Fruit fly (Drosophila melanogaster): ENCODE measurements around the gene CG42788.

The CG42788 gene

dm6 chr3R:15148562-15148961, 16.8 kb upstream of the CG42788 start:
- TF ChIP-seq eg (GFP tag; IDR thresholded peaks at IDR 0.05) (no peak), dsx (GFP tag; optimal IDR thresholded peaks at IDR 0.05; ENCODE audit: poor library complexity, severe bottlenecking) (no peak), CG9139 (GFP tag; optimal IDR thresholded peaks at IDR 0.05) (no peak), Blimp-1 (GFP tag; optimal IDR thresholded peaks at IDR 0.05) (no peak)

dm6 chr3R:15147872-15148444, 16.2 kb upstream of the CG42788 start:
- peak; percentile 37 for TF ChIP-seq Eip78C (GFP tag)
- no peak for TF ChIP-seq fkh (GFP tag; optimal IDR thresholded peaks at IDR 0.05)

- no peak for TF ChIP-seq CG11902 (GFP tag; optimal IDR thresholded peaks at IDR 0.05)
- TF ChIP-seq CG10669 (GFP tag; optimal IDR thresholded peaks at IDR 0.05): peak; percentile 56
- TF ChIP-seq Eip78C (GFP tag): peak; percentile 55
- TF ChIP-seq CG8319 (GFP tag; optimal IDR thresholded peaks at IDR 0.05): no peak
- peak; percentile 53 for TF ChIP-seq Sox14 (GFP tag; optimal IDR thresholded peaks at IDR 0.05)
- peak; percentile 24 for TF ChIP-seq CG7368 (GFP tag; optimal IDR thresholded peaks at IDR 0.05)
- TF ChIP-seq Hr39 (GFP tag; optimal IDR thresholded peaks at IDR 0.05): no peak
- no peak for TF ChIP-seq acj6 (GFP tag; optimal IDR thresholded peaks at IDR 0.05)
- peak; percentile 55 for TF ChIP-seq spab (GFP tag; optimal IDR thresholded peaks at IDR 0.05)
- TF ChIP-seq achi (GFP tag; optimal IDR thresholded peaks at IDR 0.05): peak; percentile 22
- TF ChIP-seq CG6808 (GFP tag; optimal IDR thresholded peaks at IDR 0.05): peak; percentile 59
- peak; percentile 61 for TF ChIP-seq vri (GFP tag; optimal IDR thresholded peaks at IDR 0.05)
- TF ChIP-seq Hr38 (GFP tag; optimal IDR thresholded peaks at IDR 0.05): no peak
- TF ChIP-seq CG3919 (GFP tag; optimal IDR thresholded peaks at IDR 0.05): peak; percentile 49
- TF ChIP-seq CG6854 (GFP tag; optimal IDR thresholded peaks at IDR 0.05): peak; percentile 62
- TF ChIP-seq Ets96B (tag; optimal IDR thresholded peaks at IDR 0.05): peak; percentile 65
- no peak for TF ChIP-seq Ets21C (GFP tag; optimal IDR thresholded peaks at IDR 0.05)
- peak; percentile 80 for TF ChIP-seq CG6276 (GFP tag; optimal IDR thresholded peaks at IDR 0.05)
- no peak for TF ChIP-seq Sox15 (GFP tag; optimal IDR thresholded peaks at IDR 0.05)
- TF ChIP-seq ss (GFP tag; optimal IDR thresholded peaks at IDR 0.05): peak; percentile 60 to 80
- peak; percentile 69 for TF ChIP-seq CG32006 (GFP tag; optimal IDR thresholded peaks at IDR 0.05)
- no peak for TF ChIP-seq fd59A (GFP tag; optimal IDR thresholded peaks at IDR 0.05)
- TF ChIP-seq OdsH (GFP tag; optimal IDR thresholded peaks at IDR 0.05): peak; percentile 14
- TF ChIP-seq cyc (GFP tag; optimal IDR thresholded peaks at IDR 0.05): no peak
- TF ChIP-seq esn (GFP tag; optimal IDR thresholded peaks at IDR 0.05): peak; percentile 30
- TF ChIP-seq CG31627 (GFP tag; optimal IDR thresholded peaks at IDR 0.05): no peak
- no peak for TF ChIP-seq CG4318 (GFP tag; optimal IDR thresholded peaks at IDR 0.05)
- peak; percentile 63 for TF ChIP-seq CG8119 (GFP tag; IDR thresholded peaks at IDR 0.05)
- no peak for TF ChIP-seq CG11762 (GFP tag; optimal IDR thresholded peaks at IDR 0.05; ENCODE audit: insufficient read depth)
- TF ChIP-seq topi (GFP tag; optimal IDR thresholded peaks at IDR 0.05): peak; percentile 25
- TF ChIP-seq Hr4 (GFP tag; optimal IDR thresholded peaks at IDR 0.05): peak; percentile 42
- TF ChIP-seq svp (GFP tag): peak; percentile 66
- peak; percentile 76 for TF ChIP-seq CG16779 (tag; optimal IDR thresholded peaks at IDR 0.05)
- TF ChIP-seq CG15336 (GFP tag; IDR thresholded peaks at IDR 0.05): peak; percentile 54
- no peak for TF ChIP-seq Smox (GFP tag; optimal IDR thresholded peaks at IDR 0.05)
- peak; percentile 70 for TF ChIP-seq Eip75B (GFP tag; optimal IDR thresholded peaks at IDR 0.05)
- TF ChIP-seq pdm3 (GFP tag; optimal IDR thresholded peaks at IDR 0.05): peak; percentile 22
- peak; percentile 75 for TF ChIP-seq net (GFP tag; optimal IDR thresholded peaks at IDR 0.05)
- TF ChIP-seq CG10631 (GFP tag; optimal IDR thresholded peaks at IDR 0.05): no peak
- peak; percentile 86 for TF ChIP-seq eg (GFP tag; IDR thresholded peaks at IDR 0.05)
- TF ChIP-seq Gug (GFP tag; IDR thresholded peaks at IDR 0.05): 0 out of 2 replicates have a peak, but pooled peaks have one; percentile 37
- peak; percentile 76 for TF ChIP-seq fkh (GFP tag; optimal IDR thresholded peaks at IDR 0.05)
- TF ChIP-seq lz (GFP tag; optimal IDR thresholded peaks at IDR 0.05): peak; percentile 22
Observed at dm6 chr3R:15147038-15147744, 15.5 kb upstream of the CG42788 start, which contains the start of gene Glys. Gene Glys (minus strand): TSS chr3R:15147531.
